Worm (Caenorhabditis elegans) whole organism, midembryonic: ENCODE results near the gene ttr-15.

Source experiments
- T22C8.4 ChIP-seq: fragments of 200-800 bp; sonication (Bioruptor generic); IDR thresholded peaks from 2 replicates; pipeline ENCODE4 v1.3.6; 2022; ENCODE audit warnings: missing genetic modification characterization, missing compliant biosample characterization
- cog-1 ChIP-seq: sonication (generic microtip); optimal IDR thresholded peaks from 2 replicates; lab custom pipeline; 2016; ENCODE audit warnings: missing genetic modification characterization, missing compliant biosample characterization
- flt-1 ChIP-seq: fragments of 200-800 bp; sonication (Bioruptor generic); IDR thresholded peaks from 2 replicates; pipeline ENCODE4 v1.3.6; 2022; ENCODE audit warnings: missing genetic modification characterization, missing compliant biosample characterization
- klf-2 ChIP-seq: fragments of 200-800 bp; sonication (Bioruptor generic); conservative IDR thresholded peaks from 2 replicates; pipeline ENCODE4 v1.3.6; 2022; ENCODE audit warnings: missing genetic modification reagents, missing genetic modification characterization, missing compliant biosample characterization
- med-1 ChIP-seq: sonication (generic microtip); optimal IDR thresholded peaks from 2 replicates; lab custom pipeline; 2017; ENCODE audit warnings: missing genetic modification characterization, mild to moderate bottlenecking, missing compliant biosample characterization, antibody characterized with exemption, missing genetic modification reagents; ENCODE audit not compliant: insufficient read depth
- ref-1 ChIP-seq: fragments of 200-800 bp; sonication (Bioruptor generic); conservative IDR thresholded peaks from 2 replicates; pipeline ENCODE4 v1.3.6; 2022; ENCODE audit warnings: missing genetic modification reagents, missing genetic modification characterization, missing compliant biosample characterization
- tab-1 ChIP-seq: fragments of 200-800 bp; sonication (Bioruptor generic); IDR thresholded peaks from 2 replicates; pipeline ENCODE4 v1.3.6; 2022; ENCODE audit warnings: missing genetic modification characterization, missing compliant biosample characterization
- ztf-23 ChIP-seq: fragments of 200-800 bp; sonication (Bioruptor generic); IDR thresholded peaks from 2 replicates; pipeline ENCODE4 v1.3.6; 2022; ENCODE audit warnings: missing genetic modification reagents, missing genetic modification characterization, missing compliant biosample characterization
- ztf-29 ChIP-seq: fragments of 200-800 bp; sonication (Bioruptor generic); IDR thresholded peaks from 2 replicates; pipeline ENCODE4 v1.3.6; 2022; ENCODE audit warnings: missing genetic modification reagents, missing genetic modification characterization, missing compliant biosample characterization

Gene ttr-15

DNA sequence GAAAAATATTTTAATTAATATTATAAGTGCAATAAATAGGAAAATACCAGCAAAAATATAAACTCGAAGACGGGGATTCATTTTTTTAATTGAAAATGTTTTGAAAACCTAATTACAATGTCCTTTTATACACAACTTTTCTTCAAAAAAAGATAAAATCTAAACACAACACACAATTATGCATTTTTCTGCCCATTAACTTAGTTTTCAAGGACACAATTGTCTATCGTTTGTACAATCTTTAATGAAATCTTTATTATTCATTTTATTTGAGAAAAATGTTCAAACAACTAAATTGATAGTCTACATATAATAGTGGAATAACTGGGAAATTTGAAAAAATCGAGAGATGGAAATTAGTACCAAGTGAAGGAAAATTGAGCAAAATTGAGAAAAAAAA, 31.6 kb upstream of the ttr-15 start, which contains the start of gene T07A5.1:
Gene T07A5.1, minus strand, starts transcription at position 149 of the 400 bp plus-strand sequence.
- TF ChIP-seq med-1 (no peak), ztf-23 (GFP tag; lab: Robert Waterston, UW) (no peak), tab-1 (GFP tag; lab: Robert Waterston, UW) (no peak), klf-2 (GFP tag; lab: Robert Waterston, UW) (no peak), cog-1 (tag; lab: Kevin White, UChicago) (no peak), T22C8.4 (GFP tag; lab: Robert Waterston, UW) (no peak), flt-1 (GFP tag; lab: Robert Waterston, UW) (no peak), ztf-29 (GFP tag; lab: Robert Waterston, UW) (no peak), ref-1 (GFP tag; lab: Robert Waterston, UW) (no peak)

DNA sequence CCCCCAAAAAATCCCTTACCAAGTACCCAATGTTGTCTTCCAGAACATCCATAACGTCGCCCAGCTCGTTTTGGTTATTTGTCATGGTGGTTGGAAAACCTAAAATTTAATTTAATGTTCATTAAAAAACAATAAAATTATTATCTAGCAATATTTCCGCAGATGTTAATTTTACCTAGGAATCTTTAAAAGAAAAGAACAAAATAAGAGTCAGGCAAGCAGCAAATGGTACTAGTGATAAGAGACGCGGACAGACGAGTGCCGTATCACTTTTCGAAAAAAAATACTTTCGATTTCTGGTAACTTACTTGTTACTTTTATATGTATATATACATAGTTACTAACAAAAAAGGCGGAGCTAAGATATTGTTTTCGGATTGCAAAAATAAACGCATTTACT, 26.6 kb upstream of the ttr-15 start, which contains the start of gene T07A5.7:
Gene T07A5.7, minus strand, starts transcription at position 101 of the 400 bp plus-strand sequence.
- TF ChIP-seq flt-1 (GFP tag; lab: Robert Waterston, UW) (no peak), cog-1 (tag; lab: Kevin White, UChicago) (no peak), ztf-29 (GFP tag; lab: Robert Waterston, UW) (no peak), T22C8.4 (GFP tag; lab: Robert Waterston, UW) (no peak), ref-1 (GFP tag; lab: Robert Waterston, UW) (no peak), klf-2 (GFP tag; lab: Robert Waterston, UW) (no peak), med-1 (no peak), tab-1 (GFP tag; lab: Robert Waterston, UW) (no peak), ztf-23 (GFP tag; lab: Robert Waterston, UW) (no peak)

DNA sequence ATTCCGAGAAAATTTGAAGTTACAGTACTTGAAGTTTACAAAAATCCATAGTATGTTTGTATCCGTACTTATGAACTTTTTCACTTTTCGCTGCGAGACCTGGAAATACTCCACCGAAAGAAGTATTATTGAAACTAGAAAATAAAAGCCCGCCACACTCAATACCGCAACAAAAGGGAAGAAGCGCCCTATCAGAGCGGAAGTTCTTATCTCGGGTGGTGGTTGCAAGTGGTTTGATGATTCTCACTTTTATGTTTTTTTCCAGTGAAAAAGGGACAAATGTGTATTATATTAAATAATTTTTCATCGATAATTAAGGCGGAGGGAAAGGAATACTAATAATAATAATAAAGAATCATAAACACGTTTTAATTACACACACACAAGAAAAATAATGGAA, 23.4 kb upstream of the ttr-15 start:
- TF ChIP-seq flt-1 (GFP tag; lab: Robert Waterston, UW) (no peak), T22C8.4 (GFP tag; lab: Robert Waterston, UW) (no peak), ztf-29 (GFP tag; lab: Robert Waterston, UW) (no peak), cog-1 (tag; lab: Kevin White, UChicago) (no peak), ztf-23 (GFP tag; lab: Robert Waterston, UW) (no peak)

DNA sequence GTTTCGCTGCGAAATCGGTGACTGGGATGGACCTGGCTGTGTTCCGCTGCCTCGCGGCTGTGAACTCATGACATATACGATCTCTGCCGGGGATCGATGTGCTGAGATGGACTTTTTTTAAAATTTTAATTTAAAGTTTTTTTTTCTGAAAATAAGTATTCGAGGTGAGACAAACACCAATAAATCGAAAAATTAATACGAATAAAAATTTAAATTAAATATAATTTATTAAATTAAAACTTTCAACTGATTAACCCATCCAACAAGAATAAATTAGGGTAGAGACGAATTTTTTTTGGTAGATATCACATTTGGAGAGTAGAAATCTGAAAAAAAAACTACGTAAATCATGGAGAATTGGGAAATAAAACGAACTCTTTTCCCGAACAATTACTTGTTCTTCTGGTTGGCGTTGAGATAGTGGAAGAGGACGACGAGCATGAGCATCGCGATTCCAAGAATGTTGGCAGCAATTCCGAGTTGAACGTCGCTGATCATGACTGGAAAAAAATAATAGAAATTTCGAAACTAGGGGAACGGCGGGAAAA, 19.5 kb upstream of the ttr-15 start, which contains the start of the genes unc-50 and ostf-4:
Gene unc-50, minus strand, starts transcription at position 101 of the 548 bp plus-strand sequence.
Gene ostf-4, minus strand, starts transcription at position 498 of the 548 bp plus-strand sequence.
- TF ChIP-seq klf-2 (GFP tag; lab: Robert Waterston, UW) (no peak), ref-1 (GFP tag; lab: Robert Waterston, UW) (no peak), cog-1 (tag; lab: Kevin White, UChicago) (no peak), ztf-23 (GFP tag; lab: Robert Waterston, UW) (no peak), T22C8.4 (GFP tag; lab: Robert Waterston, UW) (no peak)

DNA sequence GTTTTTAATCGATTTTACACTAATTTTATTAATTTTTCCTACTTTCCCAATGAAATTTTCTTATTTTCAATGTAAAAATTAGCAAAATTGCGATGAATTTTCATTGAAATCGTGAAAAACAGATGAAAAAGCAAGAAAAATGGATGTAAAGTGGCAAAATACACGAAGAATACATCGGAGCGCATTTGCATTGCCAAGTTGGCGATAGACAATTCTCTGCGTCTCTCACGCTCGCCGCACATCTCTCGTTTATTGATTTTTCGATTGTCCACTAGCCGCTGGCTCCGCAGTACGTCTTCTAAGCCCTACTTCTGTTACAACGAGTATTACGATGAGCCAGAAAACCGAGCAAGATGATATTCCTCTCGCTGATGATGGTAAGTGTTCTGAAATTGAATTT, 18.9 kb upstream of the ttr-15 start, which contains the start of gene unc-69:
Gene unc-69, plus strand, starts transcription at position 185 of the 400 bp plus-strand sequence.
- peak; percentile 97 for TF ChIP-seq T22C8.4 (GFP tag; lab: Robert Waterston, UW)
- TF ChIP-seq tab-1 (GFP tag; lab: Robert Waterston, UW), result no peak
- no peak for TF ChIP-seq ztf-29 (GFP tag; lab: Robert Waterston, UW)
- no peak for TF ChIP-seq klf-2 (GFP tag; lab: Robert Waterston, UW)
- TF ChIP-seq med-1, result no peak
- TF ChIP-seq ztf-23 (GFP tag; lab: Robert Waterston, UW), result no peak
- TF ChIP-seq cog-1 (tag; lab: Kevin White, UChicago), result peak; percentile 41
- no peak for TF ChIP-seq ref-1 (GFP tag; lab: Robert Waterston, UW)
- no peak for TF ChIP-seq flt-1 (GFP tag; lab: Robert Waterston, UW)

DNA sequence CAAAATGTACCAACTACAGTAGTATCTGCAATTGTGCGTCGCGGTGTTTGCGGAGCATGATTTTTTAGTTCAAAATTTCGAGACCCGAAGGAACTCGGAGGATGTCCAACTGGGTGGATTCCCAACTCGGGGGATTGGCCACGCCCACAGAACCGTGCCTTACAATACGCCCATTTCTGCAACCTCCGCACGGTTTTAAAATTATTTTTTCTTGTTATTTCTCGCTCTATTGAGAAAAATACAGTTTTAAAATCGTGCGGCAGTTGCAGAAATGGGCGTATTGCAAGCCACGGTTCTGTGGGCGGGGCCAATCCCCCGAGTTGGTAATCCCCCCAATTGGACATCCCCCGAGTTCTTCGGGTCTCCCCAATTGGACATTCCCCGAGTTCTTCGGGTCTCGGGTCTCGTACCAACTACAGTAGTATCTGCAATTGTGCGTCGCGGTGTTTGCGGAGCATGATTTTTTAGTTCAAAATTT, 17.4 kb upstream of the ttr-15 start:
- 0 out of 2 replicates have a peak, but pooled peaks have one; percentile 30 for TF ChIP-seq flt-1 (GFP tag; lab: Robert Waterston, UW)

DNA sequence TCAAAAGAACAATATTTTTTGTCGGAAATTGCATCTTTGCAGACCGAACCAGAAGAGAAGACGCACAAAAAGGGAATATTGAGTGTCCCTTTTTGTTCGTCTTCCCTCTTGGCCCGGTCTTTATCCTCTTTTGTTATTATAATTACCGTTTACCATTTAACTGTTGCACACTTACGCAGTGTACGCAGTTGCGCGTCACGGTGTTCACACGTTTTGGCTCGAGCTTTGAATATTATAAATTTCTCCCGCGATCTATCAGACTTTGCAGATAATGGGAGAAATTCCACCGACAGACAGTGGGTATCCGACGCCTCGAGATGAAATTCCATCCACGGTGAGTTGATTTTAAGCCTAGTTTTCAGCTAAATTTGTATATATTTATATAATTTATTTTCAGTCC, 16.9 kb upstream of the ttr-15 start, which contains the start of gene sas-7:
Gene sas-7, plus strand, starts transcription at position 232 of the 400 bp plus-strand sequence.
- TF ChIP-seq ref-1 (GFP tag; lab: Robert Waterston, UW), result no peak
- no peak for TF ChIP-seq ztf-29 (GFP tag; lab: Robert Waterston, UW)
- TF ChIP-seq med-1, result no peak
- no peak for TF ChIP-seq ztf-23 (GFP tag; lab: Robert Waterston, UW)
- TF ChIP-seq flt-1 (GFP tag; lab: Robert Waterston, UW), result no peak
- TF ChIP-seq klf-2 (GFP tag; lab: Robert Waterston, UW), result no peak
- no peak for TF ChIP-seq tab-1 (GFP tag; lab: Robert Waterston, UW)
- TF ChIP-seq T22C8.4 (GFP tag; lab: Robert Waterston, UW), result no peak
- TF ChIP-seq cog-1 (tag; lab: Kevin White, UChicago), result no peak

DNA sequence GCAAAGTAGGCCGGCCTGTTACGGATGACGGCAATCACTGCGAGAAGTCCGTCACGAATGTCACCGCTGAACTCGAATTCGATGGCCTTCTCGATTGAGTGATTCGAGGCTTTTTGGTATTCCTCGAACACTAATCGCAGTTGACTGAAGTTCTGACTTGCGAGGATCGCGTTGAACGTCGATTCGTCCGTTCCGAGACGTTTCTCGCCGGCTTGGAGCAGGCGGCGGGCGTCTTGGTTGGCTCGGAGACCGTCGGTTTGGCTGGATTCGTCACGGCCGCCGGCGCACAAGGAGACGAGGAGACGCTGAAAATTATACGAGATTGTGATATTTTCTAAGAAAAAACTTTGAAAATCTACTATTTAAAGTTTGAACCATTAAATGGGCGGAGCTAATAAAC, 11.3 kb upstream of the ttr-15 start:
- TF ChIP-seq ref-1 (GFP tag; lab: Robert Waterston, UW), result no peak
- TF ChIP-seq ztf-29 (GFP tag; lab: Robert Waterston, UW), result no peak
- TF ChIP-seq klf-2 (GFP tag; lab: Robert Waterston, UW), result no peak
- TF ChIP-seq ztf-23 (GFP tag; lab: Robert Waterston, UW), result no peak
- TF ChIP-seq cog-1 (tag; lab: Kevin White, UChicago), result no peak
- no peak for TF ChIP-seq flt-1 (GFP tag; lab: Robert Waterston, UW)
- TF ChIP-seq med-1, result no peak
- TF ChIP-seq tab-1 (GFP tag; lab: Robert Waterston, UW), result no peak
- TF ChIP-seq T22C8.4 (GFP tag; lab: Robert Waterston, UW), result no peak
